Worm (Caenorhabditis elegans) whole organism, L1 larva: ENCODE data around the gene F49H6.12.
A peak's percentile ranks its signal among the peaks of the same experiment; 100 is the strongest.

Experiments used
- Y116A8C.19 ChIP-seq: sonication (generic microtip); optimal IDR thresholded peaks from 2 replicates; lab custom pipeline; 2016; ENCODE audit warnings: missing compliant biosample characterization, missing genetic modification characterization, borderline replicate concordance
- aha-1 ChIP-seq: fragments of 150-350 bp; optimal IDR thresholded peaks from 2 replicates; lab custom pipeline; 2014; ENCODE audit warnings: missing biosample characterization, missing genetic modification characterization
- blmp-1 ChIP-seq: fragments of 150-350 bp; optimal IDR thresholded peaks from 2 replicates; lab custom pipeline; 2014; ENCODE audit warnings: missing biosample characterization, missing genetic modification characterization
- ceh-82 ChIP-seq, 3 experiments: fragments of 150-350 bp in 1 of 3; sonication (generic microtip) in 2 of 3; optimal IDR thresholded peaks; 2 replicates each; lab custom pipeline; 2014 to 2017; ENCODE audit warnings: missing biosample characterization in 3 of 3, missing genetic modification characterization in 3 of 3
- ceh-90 ChIP-seq: sonication (generic microtip); optimal IDR thresholded peaks from 2 replicates; lab custom pipeline; 2016; ENCODE audit warnings: missing genetic modification characterization, missing compliant biosample characterization
- dsc-1 ChIP-seq: sonication (generic microtip); optimal IDR thresholded peaks from 2 replicates; lab custom pipeline; 2016; ENCODE audit warnings: mild to moderate bottlenecking, missing genetic modification characterization, missing compliant biosample characterization
- efl-1 ChIP-seq, 4 experiments: fragments of 150-350 bp; optimal IDR thresholded peaks in 3 of 4; peaks in 1 of 4; 1 replicate in 1 of 4; 2 replicates in 3 of 4; lab custom pipeline; 2014; ENCODE audit warnings: missing biosample characterization in 2 of 4, missing genetic modification characterization in 2 of 4, missing genetic modification reagents in 2 of 4
- elt-2 ChIP-seq: sonication (generic microtip); optimal IDR thresholded peaks from 2 replicates; lab custom pipeline; 2016; ENCODE audit warnings: missing genetic modification characterization, mild to moderate bottlenecking, inconsistent platforms, missing compliant biosample characterization, missing genetic modification reagents
- elt-3 ChIP-seq, 6 experiments: fragments of 150-350 bp in 1 of 6; sonication (generic microtip); optimal IDR thresholded peaks; 2 replicates each; lab custom pipeline; 2017 to 2018; ENCODE audit warnings: missing biosample characterization in 6 of 6, missing genetic modification characterization in 6 of 6, inconsistent platforms in 1 of 6
- fkh-8 ChIP-seq: sonication (generic microtip); optimal IDR thresholded peaks from 2 replicates; lab custom pipeline; 2016; ENCODE audit warnings: mild to moderate bottlenecking, missing genetic modification characterization, missing compliant biosample characterization
- fos-1 ChIP-seq: fragments of 150-350 bp; optimal IDR thresholded peaks from 2 replicates; lab custom pipeline; 2014; ENCODE audit warnings: missing biosample characterization, missing genetic modification characterization
- hlh-4 ChIP-seq: sonication (generic microtip); optimal IDR thresholded peaks from 2 replicates; lab custom pipeline; 2016; ENCODE audit warnings: mild to moderate bottlenecking, missing genetic modification characterization, missing compliant biosample characterization
- hpl-2 ChIP-seq: fragments of 150-350 bp; optimal IDR thresholded peaks from 2 replicates; lab custom pipeline; 2014; ENCODE audit warnings: missing biosample characterization, missing genetic modification reagents, missing genetic modification characterization
- irx-1 ChIP-seq: sonication (generic microtip); optimal IDR thresholded peaks from 2 replicates; lab custom pipeline; 2016; ENCODE audit warnings: missing genetic modification characterization, missing compliant biosample characterization
- lin-35 ChIP-seq, 2 experiments: fragments of 150-350 bp; optimal IDR thresholded peaks; 2 replicates each; lab custom pipeline; 2014; ENCODE audit warnings: missing biosample characterization in 2 of 2, missing genetic modification characterization in 2 of 2, missing genetic modification reagents in 2 of 2
- mep-1 ChIP-seq: fragments of 150-350 bp; optimal IDR thresholded peaks from 2 replicates; lab custom pipeline; 2014; ENCODE audit warnings: missing biosample characterization, missing genetic modification characterization
- nhr-12 ChIP-seq: sonication (generic microtip); optimal IDR thresholded peaks from 2 replicates; lab custom pipeline; 2017; ENCODE audit warnings: missing biosample characterization, missing genetic modification characterization
- nhr-20 ChIP-seq: sonication (generic microtip); optimal IDR thresholded peaks from 2 replicates; lab custom pipeline; 2016; ENCODE audit warnings: mild to moderate bottlenecking, missing genetic modification characterization, missing compliant biosample characterization
- nhr-237 ChIP-seq: fragments of 150-350 bp; optimal IDR thresholded peaks from 2 replicates; lab custom pipeline; 2014; ENCODE audit warnings: missing biosample characterization, missing genetic modification characterization
- nhr-28 ChIP-seq: fragments of 150-350 bp; optimal IDR thresholded peaks from 2 replicates; lab custom pipeline; 2014; ENCODE audit warnings: missing biosample characterization, missing genetic modification characterization
- nhr-47 ChIP-seq: sonication (generic microtip); optimal IDR thresholded peaks from 2 replicates; lab custom pipeline; 2016; ENCODE audit warnings: mild to moderate bottlenecking, missing genetic modification characterization, moderate library complexity, missing compliant biosample characterization
- nhr-71 ChIP-seq: sonication (generic microtip); optimal IDR thresholded peaks from 2 replicates; lab custom pipeline; 2016; ENCODE audit warnings: mild to moderate bottlenecking, missing genetic modification characterization, moderate library complexity, missing compliant biosample characterization
- nhr-84 ChIP-seq: sonication (generic microtip); optimal IDR thresholded peaks from 2 replicates; lab custom pipeline; 2017; ENCODE audit warnings: missing biosample characterization, missing genetic modification characterization
- pax-3 ChIP-seq: fragments of 200-800 bp; sonication (Bioruptor generic); optimal IDR thresholded peaks from 2 replicates; lab custom pipeline; 2018; ENCODE audit warnings: mild to moderate bottlenecking, missing genetic modification characterization, moderate library complexity, missing compliant biosample characterization
- pqm-1 ChIP-seq: sonication (generic microtip); optimal IDR thresholded peaks from 3 replicates; lab custom pipeline; 2017; ENCODE audit warnings: missing biosample characterization, missing genetic modification characterization
- snu-23 ChIP-seq: sonication (generic microtip); optimal IDR thresholded peaks from 2 replicates; lab custom pipeline; 2016; ENCODE audit warnings: missing genetic modification characterization, missing compliant biosample characterization
- sox-4 ChIP-seq: sonication (generic microtip); optimal IDR thresholded peaks from 2 replicates; lab custom pipeline; 2016; ENCODE audit warnings: missing genetic modification characterization, missing compliant biosample characterization
- tlp-1 ChIP-seq: fragments of 150-350 bp; optimal IDR thresholded peaks from 2 replicates; lab custom pipeline; 2014; ENCODE audit warnings: missing biosample characterization, missing genetic modification characterization
- unc-130 ChIP-seq: fragments of 150-350 bp; optimal IDR thresholded peaks from 2 replicates; lab custom pipeline; 2017; ENCODE audit warnings: missing biosample characterization, missing genetic modification characterization, inconsistent platforms
- unc-98 ChIP-seq: fragments of 200-800 bp; sonication (Bioruptor generic); IDR thresholded peaks from 2 replicates; pipeline ENCODE4 v1.3.6; 2022; ENCODE audit warnings: missing genetic modification characterization, missing compliant biosample characterization
- vab-15 ChIP-seq: sonication (generic microtip); optimal IDR thresholded peaks from 2 replicates; lab custom pipeline; 2017; ENCODE audit warnings: missing genotype, mild to moderate bottlenecking, missing genetic modification characterization, missing compliant biosample characterization
- ztf-4 ChIP-seq: fragments of 150-350 bp; optimal IDR thresholded peaks from 2 replicates; lab custom pipeline; 2014; ENCODE audit warnings: missing biosample characterization, missing genetic modification characterization

The F49H6.12 gene

ce11 chrV:17042263-17042662, 21.0 kb upstream of the F49H6.12 start, which contains the start of gene hpo-33:
TSS of gene hpo-33 (plus strand) at chrV:17042563.
- no peak for TF ChIP-seq efl-1 (optimal IDR thresholded peaks at IDR 0.05; lab: Kevin White, UChicago)
- peak in 1 of 2 experiments; percentile 44 for TF ChIP-seq efl-1 (GFP tag; optimal IDR thresholded peaks at IDR 0.05 in 1 of 2; lab: Kevin White, UChicago)
- TF ChIP-seq elt-2 (tag; lab: Kevin White, UChicago): no peak
- TF ChIP-seq pax-3 (tag; lab: Kevin White, UChicago): no peak
- TF ChIP-seq, all 84 proteins: peak for 1

DNA sequence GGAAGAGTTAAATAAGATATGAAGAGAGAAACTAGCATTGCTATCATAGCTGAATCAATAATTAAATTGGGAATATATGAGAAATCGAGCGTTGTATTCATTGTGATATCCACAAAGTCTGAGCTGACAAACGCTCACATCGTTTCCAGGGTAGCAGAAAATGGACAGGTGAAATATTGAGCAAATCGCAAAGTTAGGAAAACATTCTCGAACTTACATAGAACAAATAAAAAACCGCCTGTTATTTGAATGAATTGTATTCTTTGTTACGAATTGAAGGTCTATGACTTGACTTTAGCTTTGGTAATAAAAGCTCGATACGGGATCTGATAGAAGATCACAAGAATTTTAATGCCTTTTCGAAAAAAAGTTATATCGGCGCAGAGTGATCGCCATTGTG, 14.6 kb upstream of the F49H6.12 start, which contains the start of gene srz-94:
TSS of gene srz-94 (minus strand) at position 101 of the 400 bp plus-strand sequence.
- no peak for TF ChIP-seq irx-1 (tag; lab: Kevin White, UChicago)
- no peak for TF ChIP-seq nhr-20 (tag; lab: Kevin White, UChicago)
- TF ChIP-seq hpl-2 (GFP tag; lab: Kevin White, UChicago): no peak
- no peak for TF ChIP-seq nhr-84
- no peak for TF ChIP-seq pax-3 (tag; lab: Kevin White, UChicago)
- TF ChIP-seq pqm-1 (tag; lab: Kevin White, UChicago): no peak
- TF ChIP-seq nhr-47 (tag; lab: Kevin White, UChicago): no peak
- TF ChIP-seq efl-1 (optimal IDR thresholded peaks at IDR 0.05; lab: Kevin White, UChicago): no peak
- TF ChIP-seq efl-1 (GFP tag; optimal IDR thresholded peaks at IDR 0.05 in 1 of 2; lab: Kevin White, UChicago): no peak
- no peak for TF ChIP-seq ceh-82 (tag; optimal IDR thresholded peaks at IDR 0.05; lab: Kevin White, UChicago)
- no peak for TF ChIP-seq vab-15 (tag; lab: Kevin White, UChicago)
- no peak for TF ChIP-seq unc-98 (GFP tag; lab: Robert Waterston, UW)
- TF ChIP-seq nhr-71 (tag; lab: Kevin White, UChicago): no peak
- TF ChIP-seq ztf-4 (tag; lab: Kevin White, UChicago): no peak
- TF ChIP-seq sox-4 (tag; lab: Kevin White, UChicago): no peak
- no peak for TF ChIP-seq dsc-1 (tag; lab: Kevin White, UChicago)
- TF ChIP-seq elt-3 (tag; optimal IDR thresholded peaks at IDR 0.05; lab: Kevin White, UChicago): no peak
- no peak for TF ChIP-seq nhr-12
- no peak for TF ChIP-seq blmp-1 (tag; lab: Kevin White, UChicago)
- TF ChIP-seq mep-1 (tag; lab: Kevin White, UChicago): no peak

DNA sequence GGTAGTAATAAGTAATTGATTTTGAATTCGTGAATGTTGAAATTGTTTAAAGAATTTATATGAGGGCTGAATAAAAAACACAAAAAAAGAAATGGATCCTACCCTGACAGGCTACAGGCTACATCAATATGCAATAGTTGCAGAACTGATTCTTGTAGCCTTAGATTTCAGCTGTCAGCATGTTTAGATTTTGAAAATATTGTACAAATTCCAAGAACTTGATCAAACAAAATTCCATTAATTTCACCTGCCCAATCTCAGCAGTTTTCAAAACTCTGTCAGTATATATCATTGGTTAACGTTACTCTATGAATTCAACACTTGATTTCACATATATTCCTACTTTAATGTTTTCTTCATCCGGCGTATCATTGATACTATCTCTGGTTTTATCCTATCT, 9.2 kb upstream of the F49H6.12 start:
- TF ChIP-seq hlh-4 (tag; lab: Kevin White, UChicago) (peak; percentile 98), nhr-237 (no peak), nhr-28 (no peak), snu-23 (GFP tag; lab: Kevin White, UChicago) (no peak), Y116A8C.19 (no peak), irx-1 (tag; lab: Kevin White, UChicago) (no peak), fos-1 (no peak), fkh-8 (tag; lab: Kevin White, UChicago) (peak; percentile 3), unc-130 (tag; lab: Kevin White, UChicago) (no peak), ceh-90 (tag; lab: Kevin White, UChicago) (no peak)

DNA sequence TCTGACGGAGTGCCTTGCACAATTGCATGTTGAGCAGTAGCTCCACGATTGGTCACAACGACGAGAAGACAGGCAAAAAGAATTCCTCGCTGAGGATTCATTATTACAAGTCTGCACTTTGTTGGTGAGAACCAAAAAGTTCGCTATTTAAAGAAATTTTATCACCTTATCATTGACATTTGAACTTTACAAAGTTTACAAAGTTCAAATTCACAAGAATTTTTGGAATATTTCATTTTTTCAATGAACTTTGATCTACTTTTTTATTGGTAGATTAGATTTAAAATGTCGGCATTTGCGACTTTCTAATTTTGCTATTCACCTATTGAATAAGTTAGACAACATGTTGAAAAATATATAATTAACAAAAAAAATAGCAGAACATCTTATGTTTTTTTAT, 5.0 kb upstream of the F49H6.12 start, which contains the start of gene F49H6.15:
TSS of gene F49H6.15 (minus strand) at position 101 of the 400 bp plus-strand sequence.
- TF ChIP-seq fkh-8 (tag; lab: Kevin White, UChicago) (no peak), elt-3 (tag; optimal IDR thresholded peaks at IDR 0.05; lab: Kevin White, UChicago) (no peak)

DNA sequence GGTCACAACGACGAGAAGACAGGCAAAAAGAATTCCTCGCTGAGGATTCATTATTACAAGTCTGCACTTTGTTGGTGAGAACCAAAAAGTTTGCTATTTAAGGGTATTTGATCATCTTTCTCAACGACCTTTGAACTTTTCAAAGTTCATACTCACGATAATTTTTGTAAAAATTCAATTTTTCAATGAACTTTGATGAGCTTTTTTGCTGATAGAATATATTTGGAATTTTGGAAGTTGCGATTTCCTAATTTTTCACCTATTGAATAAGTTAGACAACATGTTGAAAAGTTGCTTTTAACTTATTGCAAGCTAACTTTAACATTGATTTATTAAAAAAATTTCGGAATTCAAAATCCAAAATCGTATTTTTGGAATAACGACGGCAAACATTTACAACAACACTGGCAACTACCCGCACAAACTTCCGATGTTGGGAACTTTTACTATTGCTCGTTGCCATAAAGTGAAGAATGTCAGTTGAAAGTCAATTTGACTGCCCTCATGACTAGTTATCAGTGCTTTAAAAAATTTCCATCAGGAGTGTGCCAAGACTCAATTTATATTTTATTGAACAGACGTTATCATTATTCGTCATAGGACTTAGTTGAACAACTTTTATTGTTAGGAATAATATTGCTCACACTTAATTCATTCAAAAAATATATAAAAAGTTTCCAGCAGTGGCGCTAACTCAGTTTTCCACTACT, 1.5 kb upstream of the F49H6.12 start, which contains the start of the genes F49H6.8 and F49H6.5:
TSS of gene F49H6.8 (minus strand) at position 51 of the 710 bp plus-strand sequence.
TSS of gene F49H6.5 (plus strand) at position 629 of the 710 bp plus-strand sequence.
- TF ChIP-seq tlp-1 (tag; lab: Kevin White, UChicago) (peak; percentile 42), aha-1 (tag; lab: Kevin White, UChicago) (no peak), lin-35 (GFP tag; optimal IDR thresholded peaks at IDR 0.05; lab: Kevin White, UChicago) (peak in 1 of 2 experiments; percentile 20), irx-1 (tag; lab: Kevin White, UChicago) (no peak), elt-2 (tag; lab: Kevin White, UChicago) (peak; percentile 51)
